Worm (Caenorhabditis elegans) whole organism, L3 larva: Measurements from ENCODE around the gene C06E4.6.

Experiments used
- ZK546.5 ChIP-seq: sonication (generic microtip); optimal IDR thresholded peaks from 2 replicates; lab custom pipeline; 2017; ENCODE audit warnings: missing biosample characterization, missing genetic modification characterization
- aly-2 ChIP-seq: fragments of 150-350 bp; optimal IDR thresholded peaks from 2 replicates; lab custom pipeline; 2014; ENCODE audit warnings: missing biosample characterization, missing genetic modification characterization
- ama-1 ChIP-seq: fragments of 150-350 bp; optimal IDR thresholded peaks from 2 replicates; lab custom pipeline; 2018
- ceh-16 ChIP-seq: sonication (generic microtip); optimal IDR thresholded peaks from 2 replicates; lab custom pipeline; 2017; ENCODE audit warnings: missing biosample characterization, missing genetic modification characterization
- ceh-28 ChIP-seq: fragments of 150-350 bp; optimal IDR thresholded peaks from 2 replicates; lab custom pipeline; 2014; ENCODE audit warnings: missing biosample characterization, missing genetic modification reagents, missing genetic modification characterization
- ceh-82 ChIP-seq: fragments of 150-350 bp; optimal IDR thresholded peaks from 2 replicates; lab custom pipeline; 2014; ENCODE audit warnings: missing biosample characterization, missing genetic modification characterization
- ceh-9 ChIP-seq: sonication (generic microtip); optimal IDR thresholded peaks from 2 replicates; lab custom pipeline; 2018; ENCODE audit warnings: missing biosample characterization, missing genetic modification characterization
- egl-27 ChIP-seq: sonication (generic microtip); optimal IDR thresholded peaks from 4 replicates; lab custom pipeline; 2017; ENCODE audit warnings: missing biosample characterization, missing genetic modification reagents, missing genetic modification characterization
- egl-5 ChIP-seq: fragments of 150-350 bp; optimal IDR thresholded peaks from 2 replicates; lab custom pipeline; 2017; ENCODE audit warnings: missing biosample characterization, missing genetic modification reagents, missing genetic modification characterization, inconsistent platforms
- elt-1 ChIP-seq: fragments of 150-350 bp; optimal IDR thresholded peaks from 2 replicates; lab custom pipeline; 2014; ENCODE audit warnings: missing biosample characterization, missing genetic modification characterization
- elt-2 ChIP-seq: sonication (generic microtip); optimal IDR thresholded peaks from 2 replicates; lab custom pipeline; 2016; ENCODE audit warnings: missing genetic modification reagents, mild to moderate bottlenecking, missing genetic modification characterization, missing compliant biosample characterization
- eor-1 ChIP-seq, 2 experiments: fragments of 150-350 bp; optimal IDR thresholded peaks; 2 replicates each; lab custom pipeline; 2014 to 2018; ENCODE audit warnings: missing biosample characterization in 2 of 2, missing genetic modification characterization in 2 of 2
- fkh-10 ChIP-seq: sonication (generic microtip); optimal IDR thresholded peaks from 2 replicates; lab custom pipeline; 2017; ENCODE audit warnings: missing biosample characterization, missing genetic modification reagents, missing genetic modification characterization
- fos-1 ChIP-seq: fragments of 150-350 bp; optimal IDR thresholded peaks from 2 replicates; lab custom pipeline; 2014; ENCODE audit warnings: missing biosample characterization, missing genetic modification characterization
- hmg-11 ChIP-seq: sonication (generic microtip); optimal IDR thresholded peaks from 2 replicates; lab custom pipeline; 2016; ENCODE audit warnings: missing genetic modification characterization, missing compliant biosample characterization
- lin-39 ChIP-seq: fragments of 150-350 bp; optimal IDR thresholded peaks from 2 replicates; lab custom pipeline; 2018; ENCODE audit warnings: missing biosample characterization, missing genetic modification reagents, missing genetic modification characterization
- mdl-1 ChIP-seq: fragments of 150-350 bp; optimal IDR thresholded peaks from 2 replicates; lab custom pipeline; 2014; ENCODE audit warnings: missing biosample characterization, missing genetic modification characterization
- nhr-11 ChIP-seq: fragments of 150-350 bp; optimal IDR thresholded peaks from 2 replicates; lab custom pipeline; 2014; ENCODE audit warnings: missing biosample characterization, missing genetic modification characterization
- nhr-23 ChIP-seq: fragments of 150-350 bp; optimal IDR thresholded peaks from 2 replicates; lab custom pipeline; 2014; ENCODE audit warnings: missing biosample characterization, missing genetic modification reagents, missing genetic modification characterization
- nhr-237 ChIP-seq: fragments of 150-350 bp; optimal IDR thresholded peaks from 2 replicates; lab custom pipeline; 2014; ENCODE audit warnings: missing biosample characterization, missing genetic modification characterization
- nhr-28 ChIP-seq: fragments of 150-350 bp; optimal IDR thresholded peaks from 2 replicates; lab custom pipeline; 2014; ENCODE audit warnings: missing biosample characterization, missing genetic modification characterization
- nhr-43 ChIP-seq: sonication (generic microtip); optimal IDR thresholded peaks from 2 replicates; lab custom pipeline; 2016; ENCODE audit warnings: mild to moderate bottlenecking, missing genetic modification characterization, missing compliant biosample characterization; ENCODE audit not compliant: poor library complexity, severe bottlenecking
- nhr-67 ChIP-seq: fragments of 150-350 bp; optimal IDR thresholded peaks from 2 replicates; lab custom pipeline; 2014; ENCODE audit warnings: missing biosample characterization, missing genetic modification characterization
- nhr-77 ChIP-seq: fragments of 150-350 bp; optimal IDR thresholded peaks from 2 replicates; lab custom pipeline; 2014; ENCODE audit warnings: missing biosample characterization, missing genetic modification characterization
- pha-4 ChIP-seq: fragments of 150-350 bp; optimal IDR thresholded peaks from 2 replicates; lab custom pipeline; 2014; ENCODE audit warnings: missing biosample characterization, missing genetic modification reagents, missing genetic modification characterization
- pqm-1 ChIP-seq: fragments of 150-350 bp; optimal IDR thresholded peaks from 2 replicates; lab custom pipeline; 2017; ENCODE audit warnings: missing biosample characterization, missing genetic modification characterization, inconsistent platforms
- sea-2 ChIP-seq: fragments of 150-350 bp; sonication (generic microtip); optimal IDR thresholded peaks from 4 replicates; lab custom pipeline; 2014; ENCODE audit warnings: missing biosample characterization, missing genetic modification reagents, missing genetic modification characterization
- snpc-4 ChIP-seq: fragments of 150-350 bp; optimal IDR thresholded peaks from 2 replicates; lab custom pipeline; 2014; ENCODE audit warnings: missing biosample characterization, missing genetic modification characterization
- tbx-2 ChIP-seq: sonication (generic microtip); optimal IDR thresholded peaks from 2 replicates; lab custom pipeline; 2016; ENCODE audit warnings: mild to moderate bottlenecking, missing genetic modification characterization, missing compliant biosample characterization
- unc-39 ChIP-seq: sonication (generic microtip); optimal IDR thresholded peaks from 4 replicates; lab custom pipeline; 2017; ENCODE audit warnings: missing biosample characterization, missing genetic modification characterization
- zag-1 ChIP-seq: fragments of 150-350 bp; optimal IDR thresholded peaks from 2 replicates; lab custom pipeline; 2014; ENCODE audit warnings: missing biosample characterization, missing genetic modification characterization
- ztf-11 ChIP-seq: fragments of 150-350 bp; optimal IDR thresholded peaks from 2 replicates; lab custom pipeline; 2014; ENCODE audit warnings: missing biosample characterization, missing genetic modification characterization
- ztf-4 ChIP-seq: fragments of 150-350 bp; optimal IDR thresholded peaks from 2 replicates; lab custom pipeline; 2014; ENCODE audit warnings: missing biosample characterization, missing genetic modification characterization

The C06E4.6 gene

ce11 chrIV:7291957-7292356 is 33.9 kb upstream of the C06E4.6 start, which contains the start of gene F42C5.4:
TSS of gene F42C5.4 (minus strand) at chrIV:7292127.
- TF ChIP-seq pqm-1 (tag; lab: Kevin White, UChicago): no peak
- TF ChIP-seq egl-27 (tag; lab: Kevin White, UChicago): no peak
- TF ChIP-seq ceh-9 (tag; lab: Kevin White, UChicago): no peak
- TF ChIP-seq tbx-2 (tag; lab: Kevin White, UChicago): no peak
- TF ChIP-seq ama-1 (lab: Kevin White, UChicago): no peak
- TF ChIP-seq snpc-4: no peak
- TF ChIP-seq unc-39 (tag; lab: Kevin White, UChicago): no peak
- TF ChIP-seq ceh-82: no peak
- no peak for TF ChIP-seq lin-39 (tag; lab: Kevin White, UChicago)
- no peak for TF ChIP-seq ZK546.5 (tag; lab: Kevin White, UChicago)
- no peak for TF ChIP-seq nhr-67 (tag; lab: Kevin White, UChicago)
- no peak for TF ChIP-seq fos-1
- no peak for TF ChIP-seq elt-2 (tag; lab: Kevin White, UChicago)
- no peak for TF ChIP-seq nhr-23 (tag; lab: Kevin White, UChicago)

DNA sequence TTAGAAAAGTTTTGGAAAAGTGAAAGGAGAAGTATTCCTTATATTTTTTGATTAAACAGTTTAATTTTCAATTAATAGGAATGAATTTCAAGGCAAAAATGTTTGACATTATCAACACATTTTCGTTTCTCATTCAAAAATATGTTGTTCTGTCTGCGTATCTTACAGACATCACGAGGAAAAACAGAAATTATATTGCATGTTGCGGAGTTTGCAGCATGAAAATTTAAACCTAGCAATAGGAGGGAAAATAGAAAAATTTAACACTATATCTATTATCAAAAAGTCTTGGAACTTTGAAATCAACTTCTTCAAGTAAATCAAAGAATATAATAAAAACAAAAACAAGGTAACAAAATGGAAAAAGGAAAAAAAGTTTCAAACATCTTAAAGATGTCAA is 33.0 kb upstream of the C06E4.6 start:
- peak; percentile 18 for TF ChIP-seq elt-2 (tag; lab: Kevin White, UChicago)
- no peak for TF ChIP-seq sea-2 (GFP tag; lab: Kevin White, UChicago)
- TF ChIP-seq nhr-77 (tag; lab: Kevin White, UChicago): no peak

DNA sequence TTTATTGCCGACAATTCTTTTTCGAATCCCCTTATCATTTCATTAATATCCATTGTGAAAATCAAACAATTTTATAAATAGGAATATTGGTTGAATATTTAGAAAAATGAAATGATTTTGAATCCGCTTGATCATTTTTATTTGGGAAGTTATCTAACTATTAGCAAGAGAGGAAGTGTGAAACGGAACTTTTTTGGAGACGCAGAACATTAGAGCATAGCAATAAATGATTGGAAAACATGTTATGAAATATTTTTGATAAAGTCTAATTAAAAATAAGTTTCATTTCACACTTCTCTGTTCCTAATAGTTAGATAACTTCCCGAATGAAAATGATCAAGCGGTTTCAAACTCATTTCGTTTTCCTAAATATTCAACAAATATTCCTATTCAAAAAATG is 29.4 kb upstream of the C06E4.6 start, which contains the start of gene F42C5.3:
Gene F42C5.3, minus strand, starts transcription at position 101 of the 400 bp plus-strand sequence.
- no peak for TF ChIP-seq egl-27 (tag; lab: Kevin White, UChicago)
- no peak for TF ChIP-seq ztf-11 (tag; lab: Kevin White, UChicago)
- TF ChIP-seq fos-1: no peak
- TF ChIP-seq fkh-10 (GFP tag; lab: Kevin White, UChicago): no peak
- no peak for TF ChIP-seq hmg-11 (tag; lab: Kevin White, UChicago)
- TF ChIP-seq egl-5 (tag; lab: Kevin White, UChicago): no peak
- no peak for TF ChIP-seq sea-2 (GFP tag; lab: Kevin White, UChicago)
- TF ChIP-seq aly-2 (tag; lab: Kevin White, UChicago): no peak
- TF ChIP-seq nhr-28: no peak
- no peak for TF ChIP-seq nhr-43 (tag; lab: Kevin White, UChicago)
- no peak for TF ChIP-seq pha-4 (tag; lab: Kevin White, UChicago)
- no peak for TF ChIP-seq eor-1 (tag; optimal IDR thresholded peaks at IDR 0.05; lab: Kevin White, UChicago)

- TF ChIP-seq elt-2 (tag; lab: Kevin White, UChicago) (peak; percentile 6), hmg-11 (tag; lab: Kevin White, UChicago) (no peak)
- TF ChIP-seq, all 47 proteins: peak for 1
These were observed 27.7 kb upstream of the C06E4.6 start, which contains the start of gene C06E4.8 for ce11 chrIV:7285839-7286238. TSS of gene C06E4.8 (minus strand) at chrIV:7285875.

ce11 chrIV:7282957-7283356 is 24.9 kb upstream of the C06E4.6 start, which contains the start of gene C06E4.1:
TSS of gene C06E4.1 (plus strand) at chrIV:7283257.
- TF ChIP-seq pqm-1 (tag; lab: Kevin White, UChicago) (no peak), nhr-11 (tag; lab: Kevin White, UChicago) (no peak), unc-39 (tag; lab: Kevin White, UChicago) (no peak)
- TF ChIP-seq, all 47 proteins: peak for 0

DNA sequence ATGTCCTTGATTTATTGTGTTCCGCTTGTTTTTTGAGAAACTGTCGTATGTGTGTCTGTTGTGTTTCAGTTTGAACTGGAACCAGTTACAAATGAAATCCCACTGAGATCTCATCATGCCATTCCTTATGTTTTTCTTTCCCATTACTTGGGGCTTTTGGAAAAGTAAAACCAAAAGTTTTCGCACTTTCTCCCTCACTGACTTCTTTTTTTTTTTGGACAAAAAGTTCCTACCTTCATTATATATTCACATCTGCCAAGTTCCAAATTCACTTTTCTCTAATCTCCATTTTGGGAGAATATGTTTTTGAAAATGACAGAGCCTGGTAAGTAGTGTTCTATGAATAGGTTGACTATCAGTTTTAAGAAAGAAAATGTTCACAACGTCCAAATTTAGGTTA is 18.6 kb upstream of the C06E4.6 start, which contains the start of gene C06E4.2:
Gene C06E4.2, plus strand, starts transcription at position 301 of the 400 bp plus-strand sequence.
- TF ChIP-seq zag-1 (tag; lab: Kevin White, UChicago) (no peak), egl-27 (tag; lab: Kevin White, UChicago) (no peak), nhr-23 (tag; lab: Kevin White, UChicago) (no peak), ZK546.5 (tag; lab: Kevin White, UChicago) (no peak), sea-2 (GFP tag; lab: Kevin White, UChicago) (no peak), ceh-82 (no peak), elt-2 (tag; lab: Kevin White, UChicago) (no peak), egl-5 (tag; lab: Kevin White, UChicago) (no peak), mdl-1 (tag; lab: Kevin White, UChicago) (no peak), ztf-4 (tag; lab: Kevin White, UChicago) (no peak), ceh-16 (tag; lab: Kevin White, UChicago) (no peak), nhr-77 (tag; lab: Kevin White, UChicago) (no peak), elt-1 (tag; lab: Kevin White, UChicago) (no peak), nhr-237 (tag; lab: Kevin White, UChicago) (no peak), nhr-67 (tag; lab: Kevin White, UChicago) (no peak), ceh-28 (tag; lab: Kevin White, UChicago) (no peak), tbx-2 (tag; lab: Kevin White, UChicago) (no peak)
- TF ChIP-seq, all 47 proteins: peak for 0
